Fruit fly (Drosophila melanogaster) whole organism, prepupa: ENCODE results near the gene CG4408.
A peak's percentile ranks its signal among the peaks of the same experiment; 100 is the strongest.

ENCODE experiments used
- Blimp-1 ChIP-seq: fragments of 200-800 bp; sonication (Bioruptor generic); optimal IDR thresholded peaks from 3 replicates; lab custom pipeline; 2017; ENCODE audit warnings: missing biosample characterization, missing genetic modification characterization, mild to moderate bottlenecking, moderate library complexity, missing genetic modification reagents
- CG10631 ChIP-seq: fragments of 200-800 bp; sonication (Bioruptor generic); optimal IDR thresholded peaks from 2 replicates; lab custom pipeline; 2016; ENCODE audit warnings: missing biosample characterization, missing genetic modification characterization
- CG10669 ChIP-seq: fragments of 200-800 bp; sonication (Bioruptor generic); optimal IDR thresholded peaks from 3 replicates; lab custom pipeline; 2018; ENCODE audit warnings: missing biosample characterization, mild to moderate bottlenecking, missing genetic modification characterization, moderate library complexity
- CG11762 ChIP-seq: fragments of 200-800 bp; sonication (Bioruptor generic); optimal IDR thresholded peaks from 3 replicates; lab custom pipeline; 2016; ENCODE audit warnings: missing biosample characterization, missing genetic modification characterization; ENCODE audit not compliant: insufficient read depth
- CG11902 ChIP-seq: fragments of 200-800 bp; sonication (Bioruptor generic); optimal IDR thresholded peaks from 3 replicates; lab custom pipeline; 2016; ENCODE audit warnings: missing biosample characterization, missing genetic modification characterization
- CG15336 ChIP-seq: fragments of 200-800 bp; sonication (Bioruptor generic); IDR thresholded peaks from 2 replicates; pipeline ENCODE4 v1.3.6; 2022; ENCODE audit warnings: missing biosample characterization, missing genetic modification characterization
- CG1621 ChIP-seq: fragments of 200-800 bp; sonication (Bioruptor generic); optimal IDR thresholded peaks from 3 replicates; lab custom pipeline; 2018; ENCODE audit warnings: missing biosample characterization, mild to moderate bottlenecking, missing genetic modification characterization
- CG16779 ChIP-seq: fragments of 200-800 bp; sonication (Bioruptor generic); optimal IDR thresholded peaks from 3 replicates; lab custom pipeline; 2017; ENCODE audit warnings: missing biosample characterization, mild to moderate bottlenecking, missing genetic modification characterization
- CG3032 ChIP-seq: fragments of 200-800 bp; optimal IDR thresholded peaks from 2 replicates; lab custom pipeline; 2019; ENCODE audit warnings: missing biosample characterization, mild to moderate bottlenecking, missing genetic modification characterization, moderate library complexity
- CG32006 ChIP-seq: fragments of 200-800 bp; sonication (Bioruptor generic); optimal IDR thresholded peaks from 3 replicates; lab custom pipeline; 2017; ENCODE audit warnings: missing biosample characterization, mild to moderate bottlenecking, missing genetic modification characterization
- CG34406 ChIP-seq: fragments of 200-800 bp; sonication (Bioruptor generic); optimal IDR thresholded peaks from 3 replicates; lab custom pipeline; 2016; ENCODE audit warnings: missing biosample characterization, missing genetic modification characterization
- CG3919 ChIP-seq: fragments of 200-800 bp; sonication (Bioruptor generic); optimal IDR thresholded peaks from 3 replicates; lab custom pipeline; 2016; ENCODE audit warnings: missing biosample characterization, missing genetic modification characterization
- CG6163 ChIP-seq: fragments of 200-800 bp; sonication (Bioruptor generic); IDR thresholded peaks from 3 replicates; pipeline ENCODE4 v1.3.6; 2022; ENCODE audit warnings: missing biosample characterization, missing genetic modification characterization
- CG6276 ChIP-seq: fragments of 200-800 bp; sonication (Bioruptor generic); optimal IDR thresholded peaks from 2 replicates; lab custom pipeline; 2017; ENCODE audit warnings: missing biosample characterization, mild to moderate bottlenecking, missing genetic modification characterization
- CG6792 ChIP-seq: fragments of 200-800 bp; sonication (Bioruptor generic); optimal IDR thresholded peaks from 3 replicates; lab custom pipeline; 2016; ENCODE audit warnings: missing biosample characterization, missing genetic modification characterization
- CG6808 ChIP-seq: fragments of 200-800 bp; sonication (Bioruptor generic); optimal IDR thresholded peaks from 3 replicates; lab custom pipeline; 2017; ENCODE audit warnings: missing biosample characterization, missing genetic modification characterization, mild to moderate bottlenecking, moderate library complexity, missing genetic modification reagents
- CG6854 ChIP-seq: fragments of 200-800 bp; sonication (Bioruptor generic); optimal IDR thresholded peaks from 2 replicates; lab custom pipeline; 2017; ENCODE audit warnings: missing biosample characterization, mild to moderate bottlenecking, missing genetic modification characterization
- CG7368 ChIP-seq: fragments of 200-800 bp; sonication (Bioruptor generic); optimal IDR thresholded peaks from 3 replicates; lab custom pipeline; 2016; ENCODE audit warnings: missing biosample characterization, missing genetic modification characterization
- CG8119 ChIP-seq: fragments of 200-800 bp; sonication (Bioruptor generic); IDR thresholded peaks from 3 replicates; pipeline ENCODE4 v1.3.6; 2022; ENCODE audit warnings: missing biosample characterization, missing genetic modification characterization
- CG8632 ChIP-seq: fragments of 200-800 bp; sonication (Bioruptor generic); optimal IDR thresholded peaks from 3 replicates; lab custom pipeline; 2016; ENCODE audit warnings: missing biosample characterization, missing genetic modification characterization
- CG9139 ChIP-seq: fragments of 200-800 bp; sonication (Bioruptor generic); optimal IDR thresholded peaks from 3 replicates; lab custom pipeline; 2017; ENCODE audit warnings: missing biosample characterization, mild to moderate bottlenecking, missing genetic modification characterization
- Eip78C ChIP-seq: fragments of 200-800 bp; sonication (Bioruptor generic); peaks from one replicate; lab custom pipeline; 2016; ENCODE audit warnings: missing biosample characterization, missing genetic modification characterization
- Eip93F ChIP-seq: fragments of 200-800 bp; sonication (Bioruptor generic); optimal IDR thresholded peaks from 2 replicates; lab custom pipeline; 2016; ENCODE audit warnings: missing biosample characterization, mild to moderate bottlenecking, missing genetic modification characterization
- Gug ChIP-seq: fragments of 200-800 bp; sonication (Bioruptor generic); IDR thresholded peaks from 2 replicates; pipeline ENCODE4 v1.3.6; 2022; ENCODE audit warnings: missing biosample characterization, missing genetic modification characterization
- Hr38 ChIP-seq: sonication (Bioruptor generic); optimal IDR thresholded peaks from 2 replicates; lab custom pipeline; 2016; ENCODE audit warnings: missing biosample characterization, missing genetic modification characterization
- Hr4 ChIP-seq: fragments of 200-800 bp; sonication (Bioruptor generic); optimal IDR thresholded peaks from 3 replicates; lab custom pipeline; 2016; ENCODE audit warnings: missing biosample characterization, missing genetic modification characterization
- Lpt ChIP-seq: fragments of 200-800 bp; sonication (Bioruptor generic); optimal IDR thresholded peaks from 3 replicates; lab custom pipeline; 2016; ENCODE audit warnings: missing biosample characterization, missing genetic modification characterization
- Met ChIP-seq: fragments of 200-800 bp; sonication (Bioruptor generic); optimal IDR thresholded peaks from 3 replicates; lab custom pipeline; 2016; ENCODE audit warnings: missing biosample characterization, missing genetic modification characterization
- Smox ChIP-seq: fragments of 200-800 bp; sonication (Bioruptor generic); optimal IDR thresholded peaks from 3 replicates; lab custom pipeline; 2016; ENCODE audit warnings: missing biosample characterization, missing genetic modification characterization
- Sox102F ChIP-seq: fragments of 200-800 bp; sonication (Bioruptor generic); optimal IDR thresholded peaks from 2 replicates; lab custom pipeline; 2016; ENCODE audit warnings: missing biosample characterization, mild to moderate bottlenecking, missing genetic modification characterization
- Sox14 ChIP-seq: fragments of 200-800 bp; sonication (Bioruptor generic); optimal IDR thresholded peaks from 3 replicates; lab custom pipeline; 2016; ENCODE audit warnings: missing biosample characterization, missing genetic modification characterization
- Sox15 ChIP-seq: fragments of 200-800 bp; sonication (Bioruptor generic); optimal IDR thresholded peaks from 3 replicates; lab custom pipeline; 2016; ENCODE audit warnings: missing biosample characterization, missing genetic modification characterization
- achi ChIP-seq: fragments of 200-800 bp; sonication (Bioruptor generic); optimal IDR thresholded peaks from 3 replicates; lab custom pipeline; 2016; ENCODE audit warnings: missing biosample characterization, missing genetic modification characterization
- cyc ChIP-seq: fragments of 200-800 bp; sonication (Bioruptor generic); optimal IDR thresholded peaks from 3 replicates; lab custom pipeline; 2016; ENCODE audit warnings: missing biosample characterization, missing genetic modification characterization
- dsx ChIP-seq: fragments of 200-800 bp; optimal IDR thresholded peaks from 3 replicates; lab custom pipeline; 2019; ENCODE audit warnings: missing biosample characterization, mild to moderate bottlenecking, missing genetic modification characterization, moderate library complexity; ENCODE audit not compliant: poor library complexity, severe bottlenecking
- esn ChIP-seq: fragments of 200-800 bp; sonication (Bioruptor generic); optimal IDR thresholded peaks from 2 replicates; lab custom pipeline; 2016; ENCODE audit warnings: missing biosample characterization, mild to moderate bottlenecking, missing genetic modification characterization, moderate library complexity
- fkh ChIP-seq: fragments of 200-800 bp; sonication (Bioruptor generic); optimal IDR thresholded peaks from 3 replicates; lab custom pipeline; 2017; ENCODE audit warnings: missing biosample characterization, mild to moderate bottlenecking, missing genetic modification characterization, moderate library complexity
- lz ChIP-seq: fragments of 200-800 bp; sonication (Bioruptor generic); optimal IDR thresholded peaks from 3 replicates; lab custom pipeline; 2016; ENCODE audit warnings: missing biosample characterization, missing genetic modification characterization
- spab ChIP-seq: fragments of 200-800 bp; sonication (Bioruptor generic); optimal IDR thresholded peaks from 2 replicates; lab custom pipeline; 2017; ENCODE audit warnings: missing biosample characterization, mild to moderate bottlenecking, missing genetic modification characterization, missing genetic modification reagents
- ss ChIP-seq, 2 experiments: fragments of 200-800 bp; sonication (Bioruptor generic); optimal IDR thresholded peaks; 2 replicates in 1 of 2; 3 replicates in 1 of 2; lab custom pipeline; 2017 to 2018; ENCODE audit warnings: mild to moderate bottlenecking in 2 of 2, missing biosample characterization in 2 of 2, missing genetic modification characterization in 2 of 2, moderate library complexity in 1 of 2
- svp ChIP-seq: fragments of 200-800 bp; sonication (Bioruptor generic); peaks from one replicate; lab custom pipeline; 2016; ENCODE audit warnings: missing biosample characterization, missing genetic modification characterization
- vri ChIP-seq: fragments of 200-800 bp; sonication (Bioruptor generic); optimal IDR thresholded peaks from 3 replicates; lab custom pipeline; 2016; ENCODE audit warnings: missing biosample characterization, mild to moderate bottlenecking, missing genetic modification characterization

CG4408 gene

DNA sequence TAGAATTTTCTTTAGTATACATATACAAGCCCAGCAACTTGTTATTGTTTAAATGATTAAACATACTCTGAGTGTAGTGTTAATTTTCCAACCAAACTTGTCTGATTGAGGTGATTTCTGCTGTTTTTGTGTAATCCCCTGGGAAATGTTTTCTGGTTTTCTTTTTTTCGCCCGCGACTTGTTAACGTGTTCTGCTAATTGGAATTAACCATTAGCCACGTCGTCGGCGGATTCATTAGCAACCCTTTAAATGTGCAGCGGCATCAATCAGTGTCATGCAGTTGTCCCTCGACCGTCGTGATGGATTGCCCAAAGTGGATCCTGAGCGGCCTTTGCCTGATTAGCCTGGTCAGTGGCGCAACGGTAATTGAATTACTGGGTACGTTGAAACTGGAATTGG is 41.8 kb upstream of the CG4408 start, which contains the start of gene Ir94e:
Gene Ir94e, plus strand, starts transcription at position 301 of the 400 bp plus-strand sequence.
- TF ChIP-seq spab (GFP tag; lab: Kevin White, UChicago) (no peak), Sox102F (no peak), CG10631 (no peak)

- TF ChIP-seq vri (no peak), Hr4 (GFP tag; lab: Kevin White, UChicago) (no peak), CG10631 (no peak), Lpt (GFP tag; lab: Kevin White, UChicago) (no peak), ss (GFP tag; optimal IDR thresholded peaks at IDR 0.05; lab: Kevin White, UChicago) (no peak), achi (GFP tag; lab: Kevin White, UChicago) (no peak), CG3032 (tag; lab: Kevin White, UChicago) (no peak), CG16779 (tag; lab: Kevin White, UChicago) (no peak), Gug (no peak), esn (GFP tag; lab: Kevin White, UChicago) (no peak), Hr38 (GFP tag; lab: Kevin White, UChicago) (no peak), CG6276 (GFP tag; lab: Kevin White, UChicago) (no peak), CG34406 (GFP tag; lab: Kevin White, UChicago) (no peak), Smox (GFP tag; lab: Kevin White, UChicago) (no peak), CG9139 (GFP tag; lab: Kevin White, UChicago) (no peak)
Observed at dm6 chr3R:23403628-23404027, 40.3 kb upstream of the CG4408 start, which contains the start of gene CG17380. CG17380 (minus strand) TSS chr3R:23403728.

DNA sequence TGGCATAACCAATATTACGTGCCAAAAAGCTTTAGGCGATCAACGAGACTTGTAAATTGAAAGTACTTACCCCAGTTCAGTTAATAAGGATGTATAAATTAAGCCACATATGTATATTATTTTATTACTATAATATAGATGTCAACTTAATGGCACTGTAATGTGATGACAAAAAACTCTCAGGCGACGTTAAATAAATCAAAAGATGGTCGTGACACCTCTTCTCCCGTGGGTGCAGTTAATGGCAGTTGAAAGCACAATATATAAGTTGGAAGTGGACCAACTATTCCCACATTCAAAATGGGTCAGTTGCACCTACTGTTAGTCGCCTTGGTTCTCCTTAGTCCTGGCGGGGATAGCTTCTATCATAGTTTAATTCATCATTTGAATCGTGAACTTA is 39.1 kb upstream of the CG4408 start, which contains the start of gene Ir94d:
Gene Ir94d, plus strand, starts transcription at position 301 of the 400 bp plus-strand sequence.
- no peak for TF ChIP-seq Sox14 (GFP tag; lab: Kevin White, UChicago)
- TF ChIP-seq CG1621 (tag; lab: Kevin White, UChicago): no peak
- no peak for TF ChIP-seq CG6276 (GFP tag; lab: Kevin White, UChicago)
- TF ChIP-seq CG6792 (GFP tag; lab: Kevin White, UChicago): no peak
- TF ChIP-seq, all 60 proteins: peak for 0

dm6 chr3R:23401519-23401918 is 38.1 kb upstream of the CG4408 start:
- TF ChIP-seq Eip78C: peak; percentile 65
- TF ChIP-seq CG6163 (GFP tag; lab: Robert Waterston, UW): 0 out of 3 replicates have a peak, but pooled peaks have one; percentile 20
- peak; percentile 53 for TF ChIP-seq svp (GFP tag; lab: Kevin White, UChicago)
- no peak for TF ChIP-seq CG11902 (GFP tag; lab: Kevin White, UChicago)

dm6 chr3R:23399679-23400078 is 36.3 kb upstream of the CG4408 start:
- TF ChIP-seq CG8632 (no peak), CG3919 (GFP tag; lab: Kevin White, UChicago) (no peak), vri (no peak), CG6792 (GFP tag; lab: Kevin White, UChicago) (no peak), CG6276 (GFP tag; lab: Kevin White, UChicago) (peak; percentile 54), CG15336 (GFP tag; lab: Robert Waterston, UW) (peak; percentile 73), Sox15 (GFP tag; lab: Kevin White, UChicago) (no peak), Met (no peak), fkh (GFP tag; lab: Kevin White, UChicago) (no peak), lz (GFP tag; lab: Kevin White, UChicago) (no peak), CG6808 (GFP tag; lab: Kevin White, UChicago) (no peak), CG8119 (GFP tag; lab: Robert Waterston, UW) (peak; percentile 64; the same call in 2 of the 3 replicates), dsx (no peak), Gug (no peak), CG7368 (no peak), CG11902 (GFP tag; lab: Kevin White, UChicago) (no peak), CG9139 (GFP tag; lab: Kevin White, UChicago) (no peak), Blimp-1 (GFP tag; lab: Kevin White, UChicago) (no peak), CG10669 (GFP tag; lab: Kevin White, UChicago) (no peak), esn (GFP tag; lab: Kevin White, UChicago) (no peak), svp (GFP tag; lab: Kevin White, UChicago) (no peak), CG32006 (GFP tag; lab: Kevin White, UChicago) (peak; percentile 48), cyc (GFP tag; lab: Kevin White, UChicago) (no peak), Smox (GFP tag; lab: Kevin White, UChicago) (no peak), Eip78C (peak; percentile 47), CG11762 (GFP tag; lab: Kevin White, UChicago) (no peak), Eip93F (GFP tag; lab: Kevin White, UChicago) (no peak), CG34406 (GFP tag; lab: Kevin White, UChicago) (no peak), CG6854 (no peak)
